Worm (Caenorhabditis elegans) whole organism, midembryonic: ENCODE measurements around the gene rps-28.
"Not testable (repeated sequence)": the region's sequence is repeated elsewhere in the genome, so short reads cannot be mapped to it uniquely, and the experiment has no call there.

Experiments
- T22C8.4 ChIP-seq: fragments of 200-800 bp; sonication (Bioruptor generic); IDR thresholded peaks from 2 replicates; pipeline ENCODE4 v1.3.6; 2022; ENCODE audit warnings: missing genetic modification characterization, missing compliant biosample characterization
- cog-1 ChIP-seq: sonication (generic microtip); optimal IDR thresholded peaks from 2 replicates; lab custom pipeline; 2016; ENCODE audit warnings: missing genetic modification characterization, missing compliant biosample characterization
- flt-1 ChIP-seq: fragments of 200-800 bp; sonication (Bioruptor generic); IDR thresholded peaks from 2 replicates; pipeline ENCODE4 v1.3.6; 2022; ENCODE audit warnings: missing genetic modification characterization, missing compliant biosample characterization
- klf-2 ChIP-seq: fragments of 200-800 bp; sonication (Bioruptor generic); conservative IDR thresholded peaks from 2 replicates; pipeline ENCODE4 v1.3.6; 2022; ENCODE audit warnings: missing genetic modification reagents, missing genetic modification characterization, missing compliant biosample characterization
- med-1 ChIP-seq: sonication (generic microtip); optimal IDR thresholded peaks from 2 replicates; lab custom pipeline; 2017; ENCODE audit warnings: missing genetic modification characterization, mild to moderate bottlenecking, missing compliant biosample characterization, antibody characterized with exemption, missing genetic modification reagents; ENCODE audit not compliant: insufficient read depth
- ref-1 ChIP-seq: fragments of 200-800 bp; sonication (Bioruptor generic); conservative IDR thresholded peaks from 2 replicates; pipeline ENCODE4 v1.3.6; 2022; ENCODE audit warnings: missing genetic modification reagents, missing genetic modification characterization, missing compliant biosample characterization
- tab-1 ChIP-seq: fragments of 200-800 bp; sonication (Bioruptor generic); IDR thresholded peaks from 2 replicates; pipeline ENCODE4 v1.3.6; 2022; ENCODE audit warnings: missing genetic modification characterization, missing compliant biosample characterization
- ztf-23 ChIP-seq: fragments of 200-800 bp; sonication (Bioruptor generic); IDR thresholded peaks from 2 replicates; pipeline ENCODE4 v1.3.6; 2022; ENCODE audit warnings: missing genetic modification reagents, missing genetic modification characterization, missing compliant biosample characterization
- ztf-29 ChIP-seq: fragments of 200-800 bp; sonication (Bioruptor generic); IDR thresholded peaks from 2 replicates; pipeline ENCODE4 v1.3.6; 2022; ENCODE audit warnings: missing genetic modification reagents, missing genetic modification characterization, missing compliant biosample characterization

Gene rps-28

DNA sequence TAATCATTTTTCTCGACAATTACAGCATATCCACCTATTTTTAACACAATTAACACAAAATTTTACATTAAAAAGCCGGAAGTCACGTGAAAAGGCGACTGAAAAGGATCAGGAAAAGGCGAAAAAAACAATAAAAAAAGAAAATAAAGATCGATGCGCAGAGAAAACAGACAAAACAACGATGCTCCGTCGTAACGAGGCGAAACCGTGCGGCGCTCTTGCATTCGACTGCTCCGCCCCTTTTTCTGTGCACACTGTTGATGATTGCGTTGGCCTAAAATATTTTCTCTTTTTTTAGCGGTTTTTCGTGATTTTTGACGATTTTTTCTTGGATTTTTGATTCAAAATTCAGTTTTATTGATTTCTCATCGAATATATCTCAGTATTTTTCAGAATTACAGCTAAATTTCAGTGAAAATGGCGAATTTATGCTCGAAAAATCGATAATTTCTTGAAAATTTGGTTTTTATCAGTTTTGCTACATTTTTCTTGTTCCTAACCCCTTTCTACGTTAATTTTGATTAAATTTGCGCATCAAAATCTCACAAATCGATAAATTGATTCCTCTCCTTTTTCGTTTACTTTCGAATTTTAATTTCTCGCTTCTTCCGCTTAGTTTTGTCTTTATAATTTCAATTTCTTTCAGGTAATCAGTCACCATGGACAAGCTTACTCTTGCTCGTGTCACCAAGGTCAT is at the start of gene rps-28:
Gene rps-28, plus strand, starts transcription at position 647 of the 697 bp plus-strand sequence.
- TF ChIP-seq ztf-23 (GFP tag; lab: Robert Waterston, UW) = peak; percentile 96
- peak; percentile 92 for TF ChIP-seq flt-1 (GFP tag; lab: Robert Waterston, UW)
- TF ChIP-seq ztf-29 (GFP tag; lab: Robert Waterston, UW) = peak; percentile 79
- peak; percentile 83; the same call in 1 of the 2 replicates for TF ChIP-seq tab-1 (GFP tag; lab: Robert Waterston, UW)
- TF ChIP-seq cog-1 (tag; lab: Kevin White, UChicago) = peak; percentile 92
- TF ChIP-seq klf-2 (GFP tag; lab: Robert Waterston, UW) = peak; percentile 78
- TF ChIP-seq T22C8.4 (GFP tag; lab: Robert Waterston, UW) = peak; percentile 78
- TF ChIP-seq ref-1 = peak; percentile 48; the same call in 1 of the 2 replicates
- TF ChIP-seq med-1 (GFP tag; lab: Kevin White, UChicago) = peak; percentile 74

ce11 chrIV:1609973-1610372 is 49.5 kb upstream of the rps-28 start, which contains the start of gene dsl-3:
TSS of gene dsl-3 (plus strand) at chrIV:1610273.
- TF ChIP-seq ztf-29 (GFP tag; lab: Robert Waterston, UW); ref-1; flt-1 (GFP tag; lab: Robert Waterston, UW): not testable (repeated sequence)

ce11 chrIV:1613592-1613991 is 45.9 kb upstream of the rps-28 start, which contains the start of gene nhr-122:
TSS of gene nhr-122 (plus strand) at chrIV:1613892.
- no peak for TF ChIP-seq tab-1 (GFP tag; lab: Robert Waterston, UW)
- TF ChIP-seq ztf-29 (GFP tag; lab: Robert Waterston, UW) = no peak
- TF ChIP-seq cog-1 (tag; lab: Kevin White, UChicago) = no peak
- no peak for TF ChIP-seq flt-1 (GFP tag; lab: Robert Waterston, UW)
- TF ChIP-seq med-1 (GFP tag; lab: Kevin White, UChicago) = no peak
- TF ChIP-seq ref-1 = no peak
- no peak for TF ChIP-seq klf-2 (GFP tag; lab: Robert Waterston, UW)
- TF ChIP-seq T22C8.4 (GFP tag; lab: Robert Waterston, UW) = no peak
- TF ChIP-seq ztf-23 (GFP tag; lab: Robert Waterston, UW) = no peak

DNA sequence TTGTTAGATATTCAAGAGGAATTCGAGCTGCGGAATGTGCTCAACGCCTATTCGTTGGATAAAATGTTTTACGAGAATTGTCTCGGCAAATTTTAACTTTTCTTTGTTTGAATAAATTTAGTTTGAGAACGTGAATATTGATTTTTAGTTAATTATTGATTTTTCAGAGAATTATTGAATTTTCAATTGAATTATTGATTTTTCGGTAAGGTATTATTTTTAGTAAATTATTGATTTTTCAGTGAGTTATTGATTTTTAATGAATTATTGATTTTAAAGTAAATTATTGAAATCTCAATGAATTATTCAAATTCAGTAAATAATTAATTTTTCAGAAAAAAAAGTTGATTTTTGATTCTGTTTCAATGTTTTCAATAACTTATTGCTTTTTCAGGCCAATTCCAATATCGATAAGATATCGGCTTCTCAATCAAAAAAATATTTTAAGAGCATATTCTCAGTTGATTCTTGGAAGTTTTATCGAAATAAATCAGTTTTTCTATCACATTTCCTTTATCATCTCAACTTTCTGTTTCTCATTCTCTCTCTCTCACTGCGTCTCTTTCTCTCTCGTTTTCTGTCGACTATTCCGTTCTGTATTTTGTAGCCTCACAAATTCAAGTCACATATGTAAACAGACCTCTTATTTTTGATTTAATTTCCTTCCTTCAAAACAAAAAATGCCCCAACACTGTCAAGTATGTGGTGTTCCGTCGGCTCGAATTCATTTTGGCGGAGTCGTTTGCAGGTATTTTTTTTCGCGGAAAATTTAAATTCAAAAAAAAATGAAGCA is 39.8 kb upstream of the rps-28 start, which contains the start of gene nhr-92:
Gene nhr-92, plus strand, starts transcription at position 576 of the 793 bp plus-strand sequence.
- TF ChIP-seq ztf-29 (GFP tag; lab: Robert Waterston, UW) = no peak
- peak; percentile 81 for TF ChIP-seq T22C8.4 (GFP tag; lab: Robert Waterston, UW)

DNA sequence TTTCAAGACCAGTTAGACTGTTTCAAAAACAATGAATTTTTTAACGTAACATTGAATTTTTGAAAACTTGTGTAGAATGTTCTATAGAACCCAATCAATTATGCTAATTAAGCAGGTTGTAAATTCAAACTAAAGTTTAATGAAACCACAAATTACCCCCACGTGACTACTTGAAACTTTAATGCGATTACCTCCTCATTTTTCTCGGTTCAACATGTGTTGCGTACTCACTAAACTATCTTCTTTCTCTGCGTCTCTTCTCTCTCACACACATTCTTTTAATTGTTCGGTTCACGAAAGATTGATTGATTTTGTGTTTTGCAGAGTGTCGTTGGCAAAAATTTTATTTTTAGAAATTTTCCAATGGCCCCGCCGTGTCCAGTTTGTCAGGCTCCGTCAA is 35.8 kb upstream of the rps-28 start, which contains the start of gene nhr-87:
Gene nhr-87, plus strand, starts transcription at position 318 of the 400 bp plus-strand sequence.
- TF ChIP-seq med-1 (GFP tag; lab: Kevin White, UChicago) = no peak
- TF ChIP-seq T22C8.4 (GFP tag; lab: Robert Waterston, UW) = no peak
- TF ChIP-seq ref-1 = no peak
- no peak for TF ChIP-seq ztf-29 (GFP tag; lab: Robert Waterston, UW)
- TF ChIP-seq flt-1 (GFP tag; lab: Robert Waterston, UW) = no peak
- no peak for TF ChIP-seq klf-2 (GFP tag; lab: Robert Waterston, UW)
- no peak for TF ChIP-seq tab-1 (GFP tag; lab: Robert Waterston, UW)
- TF ChIP-seq ztf-23 (GFP tag; lab: Robert Waterston, UW) = no peak
- no peak for TF ChIP-seq cog-1 (tag; lab: Kevin White, UChicago)

- TF ChIP-seq ztf-23 (GFP tag; lab: Robert Waterston, UW) (no peak), ref-1 (no peak), T22C8.4 (GFP tag; lab: Robert Waterston, UW) (no peak), cog-1 (tag; lab: Kevin White, UChicago) (no peak), tab-1 (GFP tag; lab: Robert Waterston, UW) (no peak), flt-1 (GFP tag; lab: Robert Waterston, UW) (no peak), med-1 (GFP tag; lab: Kevin White, UChicago) (no peak), ztf-29 (GFP tag; lab: Robert Waterston, UW) (no peak)
Observed at ce11 chrIV:1624447-1624846, 35.0 kb upstream of the rps-28 start.

DNA sequence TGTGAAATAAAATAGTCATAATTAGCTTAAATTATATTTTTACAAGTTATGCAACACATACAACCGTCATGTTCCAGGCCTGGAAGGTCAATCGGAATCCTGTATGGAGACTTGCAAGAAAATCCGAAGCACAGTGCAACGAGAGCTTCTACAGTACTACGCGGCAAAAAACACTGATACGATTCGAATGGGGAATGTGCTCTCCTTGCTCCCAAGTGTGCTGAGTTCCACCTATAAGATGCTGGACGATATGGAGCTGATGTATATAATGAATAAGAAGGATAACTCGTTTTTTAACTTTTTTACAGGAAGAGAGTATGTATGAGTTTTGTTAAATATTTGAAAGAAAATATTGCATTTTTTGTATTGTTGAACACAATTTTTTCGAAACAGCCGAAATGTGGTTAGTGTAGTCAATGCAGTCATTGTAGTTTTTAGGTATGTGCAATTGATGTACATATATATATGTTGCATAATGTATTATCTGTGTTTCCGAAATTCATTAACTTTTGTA is 33.1 kb upstream of the rps-28 start, which contains the start of gene nhr-146:
Gene nhr-146, plus strand, starts transcription at position 464 of the 514 bp plus-strand sequence.
- no peak for TF ChIP-seq med-1 (GFP tag; lab: Kevin White, UChicago)
- TF ChIP-seq tab-1 (GFP tag; lab: Robert Waterston, UW) = no peak
- TF ChIP-seq flt-1 (GFP tag; lab: Robert Waterston, UW) = no peak
- TF ChIP-seq T22C8.4 (GFP tag; lab: Robert Waterston, UW) = no peak
- TF ChIP-seq cog-1 (tag; lab: Kevin White, UChicago) = no peak
- TF ChIP-seq ref-1 = no peak
- no peak for TF ChIP-seq klf-2 (GFP tag; lab: Robert Waterston, UW)
- no peak for TF ChIP-seq ztf-23 (GFP tag; lab: Robert Waterston, UW)
- TF ChIP-seq ztf-29 (GFP tag; lab: Robert Waterston, UW) = no peak

- TF ChIP-seq ztf-29 (GFP tag; lab: Robert Waterston, UW) (peak; percentile 63; the same call in 1 of the 2 replicates), ztf-23 (GFP tag; lab: Robert Waterston, UW) (no peak), med-1 (GFP tag; lab: Kevin White, UChicago) (no peak), ref-1 (no peak), tab-1 (GFP tag; lab: Robert Waterston, UW) (no peak)
Observed at ce11 chrIV:1628281-1628680, 31.2 kb upstream of the rps-28 start.
